Worm (Caenorhabditis elegans) whole organism, mixed stage, embryonic: ENCODE results near the gene C16C8.4.

Experiments used
- bed-3 ChIP-seq: fragments of 200-800 bp; sonication (Bioruptor generic); optimal IDR thresholded peaks from 3 replicates; lab custom pipeline; 2018; ENCODE audit warnings: mild to moderate bottlenecking, missing genetic modification characterization, moderate library complexity, missing compliant biosample characterization
- ham-2 ChIP-seq: fragments of 200-800 bp; sonication (Bioruptor generic); optimal IDR thresholded peaks from 2 replicates; lab custom pipeline; 2018; ENCODE audit warnings: mild to moderate bottlenecking, missing genetic modification characterization, missing compliant biosample characterization
- lin-13 ChIP-seq: fragments of 150-350 bp; optimal IDR thresholded peaks from 2 replicates; lab custom pipeline; 2014; ENCODE audit warnings: missing biosample characterization, missing genetic modification characterization
- nhr-28 ChIP-seq: fragments of 150-350 bp; optimal IDR thresholded peaks from 2 replicates; lab custom pipeline; 2014; ENCODE audit warnings: missing biosample characterization, missing genetic modification characterization
- nhr-76 ChIP-seq: sonication (generic microtip); optimal IDR thresholded peaks from 2 replicates; lab custom pipeline; 2017; ENCODE audit warnings: missing biosample characterization, missing genetic modification characterization
- pha-4 ChIP-seq: fragments of 150-350 bp; optimal IDR thresholded peaks from 2 replicates; lab custom pipeline; 2018; ENCODE audit warnings: missing biosample characterization, missing genetic modification reagents, missing genetic modification characterization
- snpc-4 ChIP-seq: fragments of 150-350 bp; optimal IDR thresholded peaks from 2 replicates; lab custom pipeline; 2014; ENCODE audit warnings: missing biosample characterization, missing genetic modification characterization

DNA sequence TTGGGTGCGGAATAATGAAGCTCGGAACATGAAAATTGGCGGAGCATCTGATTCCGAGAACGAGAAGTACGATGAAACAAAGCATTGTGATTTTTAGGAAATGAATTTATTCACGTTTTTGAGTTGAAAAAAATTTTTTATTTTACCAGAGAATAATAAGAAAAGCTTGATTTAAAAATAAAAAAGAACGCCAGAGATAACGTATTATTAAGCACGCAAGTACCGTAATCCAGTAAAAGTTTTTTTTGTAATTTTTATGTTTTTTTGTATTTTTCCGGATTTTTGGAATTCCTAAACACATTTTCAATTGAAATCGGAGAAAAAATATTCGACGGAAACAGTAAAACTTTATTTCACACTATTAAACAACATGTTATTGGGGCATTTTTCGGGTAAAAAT lies 1.0 kb downstream of the C16C8.4 start, which contains the start of gene C16C8.22:
- TF ChIP-seq lin-13 (tag; lab: Kevin White, UChicago) (no peak), snpc-4 (tag; lab: Kevin White, UChicago) (no peak), nhr-76 (tag; lab: Kevin White, UChicago) (no peak), nhr-28 (tag; lab: Kevin White, UChicago) (no peak), pha-4 (tag; lab: Kevin White, UChicago) (no peak), ham-2 (GFP tag; lab: Kevin White, UChicago) (no peak), bed-3 (GFP tag; lab: Kevin White, UChicago) (no peak)
